Fruit fly (Drosophila melanogaster) whole organism, pupa: ENCODE data around the gene ras.

Experiments used
- CG10348 ChIP-seq: fragments of 200-800 bp; sonication (Bioruptor generic); IDR thresholded peaks from 2 replicates; pipeline ENCODE4 v1.3.6; 2022; ENCODE audit warnings: missing biosample characterization, missing genetic modification characterization
- CG12605 ChIP-seq: fragments of 200-800 bp; sonication (Bioruptor generic); IDR thresholded peaks from 2 replicates; pipeline ENCODE4 v1.3.6; 2022; ENCODE audit warnings: missing biosample characterization, missing genetic modification characterization
- CG13204 ChIP-seq: fragments of 200-800 bp; sonication (Bioruptor generic); optimal IDR thresholded peaks from 2 replicates; lab custom pipeline; 2018; ENCODE audit warnings: missing biosample characterization, mild to moderate bottlenecking, missing genetic modification characterization, moderate library complexity
- CG14655 ChIP-seq: fragments of 200-800 bp; sonication (Bioruptor generic); optimal IDR thresholded peaks from 3 replicates; lab custom pipeline; 2017; ENCODE audit warnings: mild to moderate bottlenecking, missing biosample characterization, missing genetic modification reagents, missing genetic modification characterization
- CG15710 ChIP-seq: fragments of 200-800 bp; sonication (Bioruptor generic); optimal IDR thresholded peaks from 2 replicates; lab custom pipeline; 2018; ENCODE audit warnings: missing biosample characterization, mild to moderate bottlenecking, missing genetic modification characterization, moderate library complexity
- CG17806 ChIP-seq: fragments of 200-800 bp; sonication (Bioruptor generic); optimal IDR thresholded peaks from 2 replicates; lab custom pipeline; 2018; ENCODE audit warnings: missing biosample characterization, mild to moderate bottlenecking, missing genetic modification characterization, moderate library complexity
- CG32121 ChIP-seq: fragments of 200-800 bp; sonication (Bioruptor generic); IDR thresholded peaks from 2 replicates; pipeline ENCODE4 v1.3.6; 2022; ENCODE audit warnings: missing biosample characterization, missing genetic modification characterization
- CG34367 ChIP-seq: fragments of 200-800 bp; sonication (Bioruptor generic); optimal IDR thresholded peaks from 2 replicates; lab custom pipeline; 2018; ENCODE audit warnings: missing biosample characterization, mild to moderate bottlenecking, missing genetic modification characterization
- CG4496 ChIP-seq: fragments of 200-800 bp; sonication (Bioruptor generic); IDR thresholded peaks from 3 replicates; pipeline ENCODE4 v1.3.6; 2022; ENCODE audit warnings: missing biosample characterization, missing genetic modification characterization
- CG8159 ChIP-seq: fragments of 200-800 bp; sonication (Bioruptor generic); optimal IDR thresholded peaks from 3 replicates; lab custom pipeline; 2018; ENCODE audit warnings: missing biosample characterization, mild to moderate bottlenecking, missing genetic modification characterization, moderate library complexity
- CG8301 ChIP-seq: fragments of 200-800 bp; sonication (Bioruptor generic); optimal IDR thresholded peaks from 2 replicates; lab custom pipeline; 2018; ENCODE audit warnings: missing biosample characterization, mild to moderate bottlenecking, missing genetic modification characterization
- CG9948 ChIP-seq: fragments of 200-800 bp; sonication (Bioruptor generic); optimal IDR thresholded peaks from 2 replicates; lab custom pipeline; 2018; ENCODE audit warnings: missing biosample characterization, mild to moderate bottlenecking, missing genetic modification characterization, moderate library complexity
- D1 ChIP-seq: fragments of 200-800 bp; sonication (Bioruptor generic); optimal IDR thresholded peaks from 2 replicates; lab custom pipeline; 2018; ENCODE audit warnings: missing biosample characterization, mild to moderate bottlenecking, missing genetic modification characterization, moderate library complexity
- EcR ChIP-seq: fragments of 200-800 bp; sonication (Bioruptor generic); optimal IDR thresholded peaks from 3 replicates; lab custom pipeline; 2019; ENCODE audit warnings: missing biosample characterization, missing genetic modification characterization, mild to moderate bottlenecking, moderate library complexity, missing genetic modification reagents
- Ets98B ChIP-seq: fragments of 200-800 bp; sonication (Bioruptor generic); IDR thresholded peaks from 2 replicates; pipeline ENCODE4 v1.3.6; 2022; ENCODE audit warnings: missing biosample characterization, missing genetic modification characterization
- Pif1A ChIP-seq: fragments of 200-800 bp; sonication (Bioruptor generic); optimal IDR thresholded peaks from 3 replicates; lab custom pipeline; 2016; ENCODE audit warnings: missing biosample characterization, missing genetic modification characterization
- Pif1B ChIP-seq: fragments of 200-800 bp; sonication (Bioruptor generic); optimal IDR thresholded peaks from 3 replicates; lab custom pipeline; 2016; ENCODE audit warnings: missing biosample characterization, missing genetic modification characterization
- Snoo ChIP-seq: fragments of 200-800 bp; sonication (Bioruptor generic); optimal IDR thresholded peaks from 3 replicates; lab custom pipeline; 2017; ENCODE audit warnings: missing biosample characterization, mild to moderate bottlenecking, missing genetic modification characterization, inconsistent platforms
- fd96Ca ChIP-seq: fragments of 200-800 bp; sonication (Bioruptor generic); IDR thresholded peaks from 3 replicates; pipeline ENCODE4 v1.3.6; 2022; ENCODE audit warnings: missing biosample characterization, missing genetic modification characterization
- gl ChIP-seq: fragments of 200-800 bp; sonication (Bioruptor generic); optimal IDR thresholded peaks from 2 replicates; lab custom pipeline; 2018; ENCODE audit warnings: missing biosample characterization, mild to moderate bottlenecking, missing genetic modification characterization
- rn ChIP-seq: fragments of 200-800 bp; sonication (Bioruptor generic); IDR thresholded peaks from 2 replicates; pipeline ENCODE4 v1.3.6; 2022; ENCODE audit warnings: missing biosample characterization, missing genetic modification characterization

Gene ras

DNA sequence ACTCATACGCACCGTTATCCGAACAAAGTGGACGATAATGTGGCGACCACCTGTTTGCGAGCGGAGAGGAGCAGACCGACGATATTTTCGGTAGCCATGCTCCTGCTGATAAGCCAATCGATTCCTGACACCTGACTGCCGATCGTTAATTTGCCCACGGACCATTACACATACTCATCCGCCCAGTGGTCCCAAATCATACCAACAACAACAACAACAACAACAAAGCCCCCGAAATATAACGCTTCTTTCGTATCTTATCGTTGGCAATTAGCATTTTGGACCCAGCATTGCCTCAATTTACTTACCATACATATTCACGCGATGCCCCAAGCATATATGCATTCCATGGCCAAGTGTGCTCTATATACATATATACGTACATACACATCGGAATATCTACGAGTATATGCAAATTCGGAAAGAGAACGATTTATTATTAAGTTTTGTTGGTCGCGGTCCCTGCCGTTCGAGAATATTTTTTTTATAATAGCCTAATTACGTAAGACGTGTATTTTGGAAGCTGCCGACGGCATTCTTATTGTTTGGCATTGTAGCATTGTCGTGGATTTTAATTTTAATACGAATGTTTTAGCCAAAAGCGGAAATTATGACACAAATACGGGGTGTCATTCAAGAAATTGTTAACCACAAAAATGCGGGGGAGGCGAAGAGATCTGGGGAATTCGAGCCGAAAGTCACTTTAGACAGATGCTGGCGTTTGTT lies 30.8 kb downstream of the ras start:
- TF ChIP-seq CG13204 (no peak), rn (GFP tag; lab: Robert Waterston, UW) (no peak), EcR (no peak), CG15710 (tag; lab: Kevin White, UChicago) (no peak), gl (tag; lab: Kevin White, UChicago) (no peak), CG9948 (no peak), D1 (tag; lab: Kevin White, UChicago) (no peak), CG4496 (GFP tag; lab: Robert Waterston, UW) (no peak), Pif1A (GFP tag; lab: Kevin White, UChicago) (no peak), Pif1B (GFP tag; lab: Kevin White, UChicago) (no peak), Ets98B (GFP tag; lab: Robert Waterston, UW) (no peak)
- TF ChIP-seq, all 21 proteins: peak for 0

- 0 out of 2 replicates have a peak, but pooled peaks have one; percentile 13 for TF ChIP-seq rn (GFP tag; lab: Robert Waterston, UW)
- TF ChIP-seq CG15710 (tag; lab: Kevin White, UChicago) = peak; percentile 30
- TF ChIP-seq CG13204 = no peak
- peak; percentile 25 for TF ChIP-seq Snoo (tag; lab: Kevin White, UChicago)
- TF ChIP-seq CG12605 (GFP tag; lab: Robert Waterston, UW) = no peak
- TF ChIP-seq Pif1B (GFP tag; lab: Kevin White, UChicago) = peak; percentile 19
- peak; percentile 61 for TF ChIP-seq CG14655 (GFP tag; lab: Kevin White, UChicago)
- TF ChIP-seq EcR = no peak
- TF ChIP-seq CG9948 = peak; percentile 6
- TF ChIP-seq fd96Ca = peak; percentile 84
- peak; percentile 76 for TF ChIP-seq CG32121
- peak; percentile 47 for TF ChIP-seq CG8301 (tag; lab: Kevin White, UChicago)
- peak; percentile 90 for TF ChIP-seq CG4496 (GFP tag; lab: Robert Waterston, UW)
- TF ChIP-seq CG8159 (tag; lab: Kevin White, UChicago) = peak; percentile 27
- no peak; the same call in 1 of the 2 replicates for TF ChIP-seq CG10348
- TF ChIP-seq Ets98B (GFP tag; lab: Robert Waterston, UW) = peak; percentile 83
- TF ChIP-seq D1 (tag; lab: Kevin White, UChicago) = no peak
- TF ChIP-seq CG34367 (tag; lab: Kevin White, UChicago) = peak; percentile 2
- TF ChIP-seq Pif1A (GFP tag; lab: Kevin White, UChicago) = peak; percentile 48
- TF ChIP-seq CG17806 (tag; lab: Kevin White, UChicago) = peak; percentile 16
- no peak for TF ChIP-seq gl (tag; lab: Kevin White, UChicago)
Measured at dm6 chrX:10775690-10776089, 31.4 kb downstream of the ras start.

- TF ChIP-seq CG15710 (tag; lab: Kevin White, UChicago) (no peak), CG32121 (0 out of 2 replicates have a peak, but pooled peaks have one; percentile 12), Pif1B (GFP tag; lab: Kevin White, UChicago) (no peak)
Measured at dm6 chrX:10783374-10784064, 39.2 kb downstream of the ras start.

DNA sequence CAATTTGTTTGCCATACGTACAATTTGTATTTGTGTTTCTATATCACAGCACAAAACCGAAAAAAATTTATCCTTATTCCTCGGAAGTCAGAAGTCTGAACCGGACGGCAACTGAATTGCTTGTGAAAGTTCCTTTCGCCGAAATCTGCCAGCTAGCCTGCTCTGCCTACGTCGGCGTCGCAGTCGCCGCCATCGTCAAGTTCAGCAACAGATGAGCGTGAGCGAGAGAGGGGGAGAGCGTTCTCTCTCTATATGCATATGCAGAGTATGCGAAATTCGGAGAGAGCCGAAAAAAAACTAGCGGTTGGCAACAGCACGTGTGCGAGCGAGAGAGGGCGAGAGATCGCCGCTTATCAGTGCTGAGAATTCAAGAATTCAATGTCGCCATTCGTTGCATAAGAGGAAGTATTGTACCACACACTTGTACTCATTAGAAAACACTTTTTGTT lies 40.1 kb downstream of the ras start:
- peak; percentile 25 for TF ChIP-seq Pif1B (GFP tag; lab: Kevin White, UChicago)
- TF ChIP-seq CG4496 (GFP tag; lab: Robert Waterston, UW) = peak; percentile 44; the same call in 1 of the 3 replicates
- TF ChIP-seq EcR = no peak
- TF ChIP-seq fd96Ca = no peak
- no peak for TF ChIP-seq Snoo (tag; lab: Kevin White, UChicago)
- no peak for TF ChIP-seq rn (GFP tag; lab: Robert Waterston, UW)
- TF ChIP-seq CG32121 = 0 out of 2 replicates have a peak, but pooled peaks have one; percentile 12
- TF ChIP-seq CG15710 (tag; lab: Kevin White, UChicago) = no peak
- no peak for TF ChIP-seq CG14655 (GFP tag; lab: Kevin White, UChicago)
- no peak for TF ChIP-seq gl (tag; lab: Kevin White, UChicago)
- TF ChIP-seq D1 (tag; lab: Kevin White, UChicago) = no peak
- no peak for TF ChIP-seq Pif1A (GFP tag; lab: Kevin White, UChicago)
- no peak for TF ChIP-seq CG9948
- peak; percentile 44; the same call in 1 of the 2 replicates for TF ChIP-seq Ets98B (GFP tag; lab: Robert Waterston, UW)
- no peak for TF ChIP-seq CG12605 (GFP tag; lab: Robert Waterston, UW)
- TF ChIP-seq CG8301 (tag; lab: Kevin White, UChicago) = no peak
- no peak for TF ChIP-seq CG13204
- no peak for TF ChIP-seq CG17806 (tag; lab: Kevin White, UChicago)
- TF ChIP-seq, all 21 proteins: peak for 4

DNA sequence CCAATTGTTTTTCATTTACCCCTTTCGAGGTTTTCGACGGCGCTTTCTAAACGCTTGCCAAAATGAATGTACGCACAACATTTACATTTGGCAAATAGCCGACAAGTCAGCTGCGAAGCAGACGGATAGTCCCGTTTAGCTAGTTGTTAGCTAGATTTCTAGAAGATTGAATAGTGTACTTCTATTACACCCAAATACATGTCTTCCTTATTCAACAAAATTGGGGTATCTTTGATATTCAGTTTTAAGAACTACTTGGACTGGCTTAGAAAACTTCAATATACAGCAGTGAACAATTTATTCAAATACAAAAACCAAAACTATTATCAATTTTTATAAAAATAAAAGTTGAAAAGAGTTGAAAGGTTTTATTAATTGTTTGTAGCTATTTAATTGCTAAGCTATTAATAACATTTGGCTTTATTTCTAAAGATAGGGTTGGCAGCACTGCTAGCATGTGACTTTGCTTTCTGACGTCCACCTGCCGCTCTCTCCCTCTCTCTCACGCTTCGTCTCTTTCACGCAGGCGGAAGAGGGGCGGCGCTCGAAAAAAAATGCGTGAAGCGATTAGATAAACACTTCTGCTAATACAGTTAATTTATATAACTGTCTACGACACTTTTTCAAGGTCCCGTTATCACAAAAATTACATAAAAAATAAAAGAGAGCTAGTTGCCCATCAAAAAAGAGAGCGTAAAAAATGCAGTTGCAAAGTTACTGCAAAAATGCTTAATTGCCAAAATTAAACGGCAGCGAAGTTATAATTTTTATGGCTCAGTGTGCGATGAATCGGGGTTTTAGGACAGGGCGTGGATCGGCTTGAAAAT lies 40.7 kb downstream of the ras start:
- TF ChIP-seq CG14655 (GFP tag; lab: Kevin White, UChicago) = peak; percentile 18
- no peak for TF ChIP-seq CG9948
